Fruit fly (Drosophila melanogaster): ENCODE results near the gene Alg10.
A peak's percentile ranks its signal among the peaks of the same experiment; 100 is the strongest.

Alg10 gene

dm6 chr3L:11197291-11198021 is 32.7 kb downstream of the Alg10 start, which contains the start of gene GlcAT-P (continued):
- TF ChIP-seq danr (GFP tag; IDR thresholded peaks at IDR 0.05) = no peak; the same call in 1 of the 2 replicates
- TF ChIP-seq ap (GFP tag; IDR thresholded peaks at IDR 0.05) = peak; percentile 57
- TF ChIP-seq Stat92E (GFP tag; optimal IDR thresholded peaks at IDR 0.05) = no peak
- no peak for TF ChIP-seq CG10431 (GFP tag; optimal IDR thresholded peaks at IDR 0.05)
- peak; percentile 90 for TF ChIP-seq row (GFP tag; IDR thresholded peaks at IDR 0.05)
- no peak for TF ChIP-seq Scr (GFP tag; IDR thresholded peaks at IDR 0.05; ENCODE audit: partially characterized antibody)
- TF ChIP-seq HmgZ (tag; optimal IDR thresholded peaks at IDR 0.05) = peak; percentile 22
- TF ChIP-seq bcd (GFP tag; optimal IDR thresholded peaks at IDR 0.05) = peak; percentile 62
- TF ChIP-seq cwo (GFP tag; optimal IDR thresholded peaks at IDR 0.05) = peak; percentile 61
- peak; percentile 40 for TF ChIP-seq Asciz (GFP tag; optimal IDR thresholded peaks at IDR 0.05)
- TF ChIP-seq gt (GFP tag; IDR thresholded peaks at IDR 0.05) = no peak
- TF ChIP-seq nom (GFP tag; optimal IDR thresholded peaks at IDR 0.05) = no peak
- TF ChIP-seq CG4820 (GFP tag; optimal IDR thresholded peaks at IDR 0.05) = peak; percentile 20
- TF ChIP-seq fd3F (GFP tag; optimal IDR thresholded peaks at IDR 0.05) = peak; percentile 59
- TF ChIP-seq D (optimal IDR thresholded peaks at IDR 0.05) = no peak
- peak; percentile 35 for TF ChIP-seq D (GFP tag; optimal IDR thresholded peaks at IDR 0.05)
- TF ChIP-seq CG13287 (GFP tag; IDR thresholded peaks at IDR 0.05; ENCODE audit: partially characterized antibody) = no peak
- TF ChIP-seq CG33213 (GFP tag; optimal IDR thresholded peaks at IDR 0.05) = no peak
- TF ChIP-seq CG9609 (GFP tag; optimal IDR thresholded peaks at IDR 0.05) = no peak
- TF ChIP-seq CG32772 (GFP tag; IDR thresholded peaks at IDR 0.05) = peak; percentile 34; the same call in 1 of the 2 replicates
- TF ChIP-seq mld (GFP tag; IDR thresholded peaks at IDR 0.05; ENCODE audit: partially characterized antibody) = no peak
- TF ChIP-seq CG7271 (tag; optimal IDR thresholded peaks at IDR 0.05) = no peak
- no peak for TF ChIP-seq Dfd (GFP tag; optimal IDR thresholded peaks at IDR 0.05)
- TF ChIP-seq hbn (GFP tag; IDR thresholded peaks at IDR 0.05; ENCODE audit: partially characterized antibody) = no peak
- no peak for TF ChIP-seq ewg (GFP tag; optimal IDR thresholded peaks at IDR 0.05)
- TF ChIP-seq Myb (GFP tag; optimal IDR thresholded peaks at IDR 0.05) = no peak
- TF ChIP-seq CG17361 (GFP tag; IDR thresholded peaks at IDR 0.05) = peak; percentile 87
- TF ChIP-seq NFAT (GFP tag; IDR thresholded peaks at IDR 0.05) = no peak
- no peak for TF ChIP-seq CG10654 (GFP tag; optimal IDR thresholded peaks at IDR 0.05)
- peak; percentile 85 for TF ChIP-seq CG31441 (GFP tag; IDR thresholded peaks at IDR 0.05)
- TF ChIP-seq emc (GFP tag; optimal IDR thresholded peaks at IDR 0.05) = no peak
- no peak for TF ChIP-seq bigmax (GFP tag; optimal IDR thresholded peaks at IDR 0.05)
- TF ChIP-seq amos (GFP tag; IDR thresholded peaks at IDR 0.05; ENCODE audit: partially characterized antibody) = no peak; the same call in 1 of the 2 replicates
- TF ChIP-seq Hmx (GFP tag; optimal IDR thresholded peaks at IDR 0.05) = no peak
- TF ChIP-seq lola (GFP tag; optimal IDR thresholded peaks at IDR 0.05) = peak in 1 of 3 experiments; percentile 77
- TF ChIP-seq CG6689 (GFP tag; IDR thresholded peaks at IDR 0.05) = peak; percentile 88
- peak; percentile 44 for TF ChIP-seq CG12155 (GFP tag; optimal IDR thresholded peaks at IDR 0.05)
- no peak for TF ChIP-seq gsb (GFP tag; IDR thresholded peaks at IDR 0.05)
- no peak for TF ChIP-seq CG42726 (GFP tag; IDR thresholded peaks at IDR 0.05; ENCODE audit: partially characterized antibody)
- peak; percentile 50 for TF ChIP-seq Med (GFP tag)
- TF ChIP-seq CG33557 (GFP tag; optimal IDR thresholded peaks at IDR 0.05) = peak; percentile 33
- TF ChIP-seq cad (GFP tag; optimal IDR thresholded peaks at IDR 0.05) = no peak
- peak; percentile 75 for TF ChIP-seq Ptx1 (GFP tag; IDR thresholded peaks at IDR 0.05)
- no peak for TF ChIP-seq chn (GFP tag; optimal IDR thresholded peaks at IDR 0.05)
- TF ChIP-seq CG17912 (GFP tag; optimal IDR thresholded peaks at IDR 0.05) = no peak
- no peak for TF ChIP-seq cas (GFP tag; IDR thresholded peaks at IDR 0.05)
- TF ChIP-seq pros (GFP tag; optimal IDR thresholded peaks at IDR 0.05) = no peak
- no peak for TF ChIP-seq Bteb2 (GFP tag; optimal IDR thresholded peaks at IDR 0.05)
- no peak for TF ChIP-seq gcm2 (GFP tag; optimal IDR thresholded peaks at IDR 0.05)

All from whole organism, embryonic.